Fruit fly (Drosophila melanogaster): Measurements from ENCODE around the gene CG33299.

DNA sequence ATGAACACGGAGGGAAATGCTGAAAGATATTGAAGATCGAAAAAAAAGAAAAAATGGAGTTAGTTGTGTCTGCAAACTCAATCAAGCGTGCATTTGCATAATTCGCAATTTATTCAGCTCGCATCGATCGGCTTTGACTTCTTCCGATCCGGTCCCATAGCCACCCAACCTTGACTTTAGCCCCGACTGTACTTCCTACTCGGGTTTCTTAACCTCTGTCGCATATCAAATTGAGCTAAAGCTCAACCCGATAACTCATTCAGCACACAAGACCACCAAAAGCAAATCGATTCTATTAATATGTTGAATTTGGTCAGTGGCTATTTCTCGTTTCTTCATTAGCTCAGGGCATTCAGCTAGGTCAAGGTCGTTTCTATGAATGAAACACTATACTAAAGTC is 28.8 kb downstream of the CG33299 start:
- TF ChIP-seq CG17806 (tag; optimal IDR thresholded peaks at IDR 0.05) (no peak), EcR (GFP tag; optimal IDR thresholded peaks at IDR 0.05) (no peak), Pif1B (GFP tag; optimal IDR thresholded peaks at IDR 0.05) (no peak), CG15710 (tag; optimal IDR thresholded peaks at IDR 0.05) (no peak)

Data from whole organism, pupa.